Fruit fly (Drosophila melanogaster) whole organism, adult: Measurements from ENCODE around the gene Brms1.

Experiments
- bab1 ChIP-seq: fragments of 200-800 bp; sonication (Bioruptor generic); optimal IDR thresholded peaks from 3 replicates; lab custom pipeline; 2019; ENCODE audit warnings: missing biosample characterization, mild to moderate bottlenecking, missing genetic modification characterization, moderate library complexity
- cnc ChIP-seq, 2 experiments: fragments of >200 bp; optimal IDR thresholded peaks; 2 replicates each; lab custom pipeline; 2017
- kay ChIP-seq: fragments of 200-800 bp; sonication (Bioruptor generic); peaks from one replicate; lab custom pipeline; 2016; ENCODE audit warnings: missing biosample characterization, missing genetic modification characterization, borderline replicate concordance

- TF ChIP-seq kay (GFP tag; lab: Kevin White, UChicago) (peak; percentile 67), cnc (optimal IDR thresholded peaks at IDR 0.05; lab: Kevin White, UChicago) (no peak), bab1 (GFP tag; lab: Kevin White, UChicago) (no peak)
Observed at dm6 chrX:12886543-12886942, 22.9 kb downstream of the Brms1 start.
